Worm (Caenorhabditis elegans): ENCODE data around the gene Y37H2A.14.

ce11 chrV:18123639-18124038 is 19.9 kb upstream of the Y37H2A.14 start, which contains the start of gene fbxa-107:
- TF ChIP-seq ztf-11 (tag; optimal IDR thresholded peaks at IDR 0.05) = no peak
- no peak for TF ChIP-seq mep-1 (tag; optimal IDR thresholded peaks at IDR 0.05)
- no peak for TF ChIP-seq unc-39 (tag; optimal IDR thresholded peaks at IDR 0.05)
- TF ChIP-seq unc-62 (GFP tag; optimal IDR thresholded peaks at IDR 0.05) = no peak
